Fruit fly (Drosophila melanogaster): ENCODE data around the gene Nedd8.

Nedd8 gene

dm6 chr2L:18974063-18974779 lies 22.6 kb upstream of the Nedd8 start, which contains the start of the genes L2HGDH and CG10431 (continued):
- TF ChIP-seq Sox102F (GFP tag; optimal IDR thresholded peaks at IDR 0.05): peak; percentile 55
- TF ChIP-seq CG18764 (GFP tag; optimal IDR thresholded peaks at IDR 0.05): no peak
- TF ChIP-seq Hr78 (GFP tag; optimal IDR thresholded peaks at IDR 0.05): peak in 1 of 2 experiments; percentile 72
- TF ChIP-seq GATAe (GFP tag; conservative IDR thresholded peaks at IDR 0.05): peak; percentile 88
- peak; percentile 42 for TF ChIP-seq Antp (GFP tag; optimal IDR thresholded peaks at IDR 0.05)
- TF ChIP-seq HHEX (GFP tag; optimal IDR thresholded peaks at IDR 0.05): peak; percentile 24
- TF ChIP-seq HLH54F (GFP tag; optimal IDR thresholded peaks at IDR 0.05): peak; percentile 28
- TF ChIP-seq stwl (tag; optimal IDR thresholded peaks at IDR 0.05): peak; percentile 84
- peak; percentile 30 for TF ChIP-seq repo (GFP tag; optimal IDR thresholded peaks at IDR 0.05)
- TF ChIP-seq Drgx (GFP tag; IDR thresholded peaks at IDR 0.05): 0 out of 2 replicates have a peak, but pooled peaks have one; percentile 11
- peak; percentile 79 for TF ChIP-seq gem (tag; optimal IDR thresholded peaks at IDR 0.05)
- no peak for TF ChIP-seq her (GFP tag; optimal IDR thresholded peaks at IDR 0.05)
- TF ChIP-seq Dfd (GFP tag; optimal IDR thresholded peaks at IDR 0.05): no peak
- TF ChIP-seq Myb (GFP tag; optimal IDR thresholded peaks at IDR 0.05): peak; percentile 11
- TF ChIP-seq Opbp (GFP tag; IDR thresholded peaks at IDR 0.05; ENCODE audit: partially characterized antibody): no peak
- TF ChIP-seq slp2 (GFP tag; optimal IDR thresholded peaks at IDR 0.05): no peak
- no peak for TF ChIP-seq fd102C (GFP tag; optimal IDR thresholded peaks at IDR 0.05)
- TF ChIP-seq Dip3 (GFP tag; optimal IDR thresholded peaks at IDR 0.05): no peak
- TF ChIP-seq croc (GFP tag; conservative IDR thresholded peaks at IDR 0.05): no peak
- peak; percentile 88 for TF ChIP-seq gsb-n (tag; optimal IDR thresholded peaks at IDR 0.05)
- no peak for TF ChIP-seq jigr1 (GFP tag; IDR thresholded peaks at IDR 0.05)
- TF ChIP-seq CG4707 (GFP tag; optimal IDR thresholded peaks at IDR 0.05): no peak
- TF ChIP-seq pfk (GFP tag; optimal IDR thresholded peaks at IDR 0.05): peak; percentile 52
- TF ChIP-seq da (GFP tag; optimal IDR thresholded peaks at IDR 0.05): no peak
- no peak for TF ChIP-seq Ada2b (GFP tag; IDR thresholded peaks at IDR 0.05)
- TF ChIP-seq caup (GFP tag; optimal IDR thresholded peaks at IDR 0.05; ENCODE audit: severe bottlenecking): peak; percentile 34
- peak; percentile 8 for TF ChIP-seq pnt (GFP tag; optimal IDR thresholded peaks at IDR 0.05)
- no peak for TF ChIP-seq CG4404 (GFP tag; IDR thresholded peaks at IDR 0.05)
- no peak for TF ChIP-seq CG16863 (GFP tag; optimal IDR thresholded peaks at IDR 0.05)
- peak; percentile 25 for TF ChIP-seq ems (GFP tag; optimal IDR thresholded peaks at IDR 0.05)
- TF ChIP-seq CG8924 (tag; optimal IDR thresholded peaks at IDR 0.05): peak; percentile 85
- peak; percentile 40 for TF ChIP-seq tio (GFP tag; optimal IDR thresholded peaks at IDR 0.05)
- TF ChIP-seq CG8359 (GFP tag; optimal IDR thresholded peaks at IDR 0.05; ENCODE audit: borderline replicate concordance): peak; percentile 20
- TF ChIP-seq CG7839 (tag; optimal IDR thresholded peaks at IDR 0.05): peak; percentile 54
- TF ChIP-seq ind (GFP tag; optimal IDR thresholded peaks at IDR 0.05): peak; percentile 67
- TF ChIP-seq NC2α (GFP tag; optimal IDR thresholded peaks at IDR 0.05): no peak
- TF ChIP-seq Mad (GFP tag; optimal IDR thresholded peaks at IDR 0.05): peak; percentile 31
- TF ChIP-seq Meics (GFP tag; optimal IDR thresholded peaks at IDR 0.05): peak; percentile 72
- TF ChIP-seq CG9727 (GFP tag; optimal IDR thresholded peaks at IDR 0.05): peak; percentile 54
- TF ChIP-seq lab (GFP tag; optimal IDR thresholded peaks at IDR 0.05): peak; percentile 85
- TF ChIP-seq en (GFP tag; optimal IDR thresholded peaks at IDR 0.05): no peak
- peak; percentile 39; the same call in 1 of the 2 replicates for TF ChIP-seq seq (GFP tag; IDR thresholded peaks at IDR 0.05)
- TF ChIP-seq CG13296 (GFP tag; optimal IDR thresholded peaks at IDR 0.05): peak; percentile 73
- TF ChIP-seq Optix (GFP tag; IDR thresholded peaks at IDR 0.05): no peak
- peak; percentile 62 for TF ChIP-seq CG18476 (GFP tag; optimal IDR thresholded peaks at IDR 0.05)
- TF ChIP-seq CG12942 (GFP tag; optimal IDR thresholded peaks at IDR 0.05): peak; percentile 34
- peak; percentile 92 for TF ChIP-seq sens (GFP tag)
- TF ChIP-seq C15 (GFP tag; IDR thresholded peaks at IDR 0.05): no peak
- no peak for TF ChIP-seq CG7745 (tag; optimal IDR thresholded peaks at IDR 0.05)
- TF ChIP-seq CG8281 (tag; optimal IDR thresholded peaks at IDR 0.05): no peak

Data from whole organism, embryonic.